Worm (Caenorhabditis elegans) whole organism, late embryonic: ENCODE measurements around the gene ift-81.

Source experiments
- ahr-1 ChIP-seq: sonication (generic microtip); optimal IDR thresholded peaks from 2 replicates; lab custom pipeline; 2016; ENCODE audit warnings: missing genetic modification characterization, missing compliant biosample characterization
- ceh-24 ChIP-seq: sonication (generic microtip); optimal IDR thresholded peaks from 2 replicates; lab custom pipeline; 2016; ENCODE audit warnings: mild to moderate bottlenecking, missing genetic modification characterization, missing compliant biosample characterization
- eyg-1 ChIP-seq: sonication (generic microtip); optimal IDR thresholded peaks from 2 replicates; lab custom pipeline; 2016; ENCODE audit warnings: missing genotype, missing genetic modification characterization, missing compliant biosample characterization
- fkh-10 ChIP-seq: fragments of 150-350 bp; optimal IDR thresholded peaks from 2 replicates; lab custom pipeline; 2014; ENCODE audit warnings: missing biosample characterization, missing genetic modification reagents, missing genetic modification characterization
- hlh-6 ChIP-seq: sonication (generic microtip); optimal IDR thresholded peaks from 2 replicates; lab custom pipeline; 2016; ENCODE audit warnings: missing genotype, missing genetic modification characterization, missing compliant biosample characterization
- mec-3 ChIP-seq: sonication (generic microtip); optimal IDR thresholded peaks from 2 replicates; lab custom pipeline; 2016; ENCODE audit warnings: borderline replicate concordance, missing genetic modification characterization, missing compliant biosample characterization
- pqm-1 ChIP-seq: sonication (generic microtip); optimal IDR thresholded peaks from 2 replicates; lab custom pipeline; 2016; ENCODE audit warnings: missing genetic modification characterization, missing compliant biosample characterization

DNA sequence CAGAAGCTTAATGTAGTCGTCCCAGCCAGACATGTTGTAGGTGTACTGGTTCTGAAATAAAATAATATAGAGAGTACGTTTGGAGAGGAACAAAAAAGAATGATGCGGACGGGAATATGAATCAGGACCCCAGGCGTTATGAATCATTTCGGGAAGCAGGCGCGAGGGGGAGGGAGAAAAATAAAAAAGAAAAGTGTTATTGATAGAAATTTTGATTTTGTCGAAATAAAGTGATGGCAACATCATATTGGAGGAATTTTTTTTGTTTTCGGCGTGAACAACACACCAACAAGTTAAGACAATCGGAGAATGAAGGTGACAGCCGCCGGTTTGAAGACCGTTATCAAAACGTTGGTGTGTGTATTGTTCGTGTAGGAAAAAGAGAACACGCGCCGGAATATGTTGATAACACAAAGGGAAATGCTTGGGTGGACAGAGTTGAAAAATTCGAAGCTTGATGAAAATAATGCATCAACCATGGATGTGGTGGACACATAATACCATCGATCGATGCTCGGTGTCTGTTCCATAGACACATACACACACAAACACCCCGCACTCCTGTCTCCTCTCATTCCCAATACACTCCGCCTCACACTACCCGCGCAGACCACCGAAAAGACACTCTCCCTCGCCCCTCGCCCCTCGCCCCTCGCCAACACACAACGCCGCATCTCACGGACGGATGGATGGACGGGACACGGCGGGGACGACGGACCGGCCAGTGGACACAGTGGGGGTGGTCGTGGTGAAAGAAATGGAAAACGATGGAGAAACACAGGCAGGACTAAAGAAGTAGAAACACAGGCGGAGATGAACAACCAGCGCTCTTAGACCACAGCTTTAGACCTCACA, 55.9 kb downstream of the ift-81 start, which contains the start of gene pfn-2:
- no peak for TF ChIP-seq fkh-10 (GFP tag; lab: Kevin White, UChicago)
- TF ChIP-seq ahr-1 (tag; lab: Kevin White, UChicago): no peak
- TF ChIP-seq pqm-1 (tag; lab: Kevin White, UChicago): no peak
- TF ChIP-seq eyg-1 (tag; lab: Kevin White, UChicago): no peak
- TF ChIP-seq hlh-6 (tag; lab: Kevin White, UChicago): peak; percentile 9
- no peak for TF ChIP-seq mec-3
- TF ChIP-seq ceh-24 (tag; lab: Kevin White, UChicago): no peak
